Fruit fly (Drosophila melanogaster): Measurements from ENCODE around the gene CG7017.

Gene CG7017

dm6 chr3L:20195875-20196274, 16.0 kb downstream of the CG7017 start (continued):
- TF ChIP-seq Ets65A (GFP tag) (peak; percentile 55), CG12155 (GFP tag; optimal IDR thresholded peaks at IDR 0.05) (no peak), gsb (GFP tag; IDR thresholded peaks at IDR 0.05) (no peak), CG6654 (GFP tag; optimal IDR thresholded peaks at IDR 0.05) (peak; percentile 27), ttk (GFP tag; IDR thresholded peaks at IDR 0.05) (peak; percentile 55; the same call in 1 of the 2 replicates), Mad (GFP tag; optimal IDR thresholded peaks at IDR 0.05) (no peak), Doc2 (GFP tag; IDR thresholded peaks at IDR 0.05) (no peak), sens (GFP tag) (peak; percentile 90), CG17186 (GFP tag; optimal IDR thresholded peaks at IDR 0.05) (no peak), mld (GFP tag; IDR thresholded peaks at IDR 0.05; ENCODE audit: partially characterized antibody) (no peak), CG18011 (GFP tag; optimal IDR thresholded peaks at IDR 0.05) (no peak), CG1024 (GFP tag; IDR thresholded peaks at IDR 0.05) (0 out of 2 replicates have a peak, but pooled peaks have one; percentile 44), CG14441 (GFP tag; IDR thresholded peaks at IDR 0.05) (peak; percentile 78), NC2α (GFP tag; optimal IDR thresholded peaks at IDR 0.05) (peak; percentile 18), CG10462 (GFP tag; optimal IDR thresholded peaks at IDR 0.05) (peak; percentile 12), CG6272 (GFP tag; IDR thresholded peaks at IDR 0.05) (peak; percentile 59; the same call in 1 of the 2 replicates), ci (GFP tag; IDR thresholded peaks at IDR 0.05) (peak; percentile 89), Atf3 (GFP tag; optimal IDR thresholded peaks at IDR 0.05) (peak; percentile 34), NC2β (GFP tag; optimal IDR thresholded peaks at IDR 0.05) (peak; percentile 2), jing (GFP tag; optimal IDR thresholded peaks at IDR 0.05) (peak; percentile 46), Trl (optimal IDR thresholded peaks at IDR 0.05) (no peak), Trl (GFP tag; optimal IDR thresholded peaks at IDR 0.05) (peak; percentile 47), CG2875 (GFP tag; optimal IDR thresholded peaks at IDR 0.05) (no peak), Lhr (GFP tag; optimal IDR thresholded peaks at IDR 0.05) (peak; percentile 5), TFAM (GFP tag; optimal IDR thresholded peaks at IDR 0.05) (no peak), zfh1 (GFP tag; IDR thresholded peaks at IDR 0.05) (peak; percentile 73; the same call in 2 of the 3 replicates), CG2889 (GFP tag; IDR thresholded peaks at IDR 0.05) (peak; percentile 19; the same call in 1 of the 3 replicates), CG18599 (GFP tag; optimal IDR thresholded peaks at IDR 0.05) (peak; percentile 25), grau (tag; optimal IDR thresholded peaks at IDR 0.05) (peak; percentile 95), CG34224 (GFP tag; IDR thresholded peaks at IDR 0.05; ENCODE audit: partially characterized antibody) (no peak), CG31388 (GFP tag; optimal IDR thresholded peaks at IDR 0.05) (no peak), E2f2 (GFP tag; IDR thresholded peaks at IDR 0.05) (peak; percentile 44; the same call in 1 of the 2 replicates), CG10654 (GFP tag; optimal IDR thresholded peaks at IDR 0.05) (no peak), pan (optimal IDR thresholded peaks at IDR 0.05) (no peak), pan (GFP tag; optimal IDR thresholded peaks at IDR 0.05 in 1 of 2, IDR thresholded peaks at IDR 0.05 in 1 of 2) (peak in 1 of 2 experiments; percentile 81), Hr3 (GFP tag; optimal IDR thresholded peaks at IDR 0.05) (peak; percentile 31), Dip2 (GFP tag; IDR thresholded peaks at IDR 0.05) (no peak), trem (tag; optimal IDR thresholded peaks at IDR 0.05) (peak; percentile 51), pho (GFP tag; optimal IDR thresholded peaks at IDR 0.05) (no peak), CG18262 (tag; optimal IDR thresholded peaks at IDR 0.05) (peak; percentile 77), CG10543 (GFP tag; optimal IDR thresholded peaks at IDR 0.05) (no peak), Pdp1 (GFP tag; optimal IDR thresholded peaks at IDR 0.05) (peak; percentile 52), Fer1 (GFP tag; optimal IDR thresholded peaks at IDR 0.05) (no peak), CG32532 (GFP tag; IDR thresholded peaks at IDR 0.05) (0 out of 2 replicates have a peak, but pooled peaks have one; percentile 23), ac (GFP tag; optimal IDR thresholded peaks at IDR 0.05) (no peak), CHES-1-like (GFP tag; optimal IDR thresholded peaks at IDR 0.05) (peak; percentile 34), CG8765 (GFP tag; IDR thresholded peaks at IDR 0.05) (no peak), CG11093 (GFP tag; IDR thresholded peaks at IDR 0.05) (peak; percentile 58; the same call in 1 of the 3 replicates), stwl (tag; optimal IDR thresholded peaks at IDR 0.05) (no peak), CG13624 (GFP tag; optimal IDR thresholded peaks at IDR 0.05) (peak; percentile 9), Hr78 (GFP tag; optimal IDR thresholded peaks at IDR 0.05) (peak in 1 of 2 experiments; percentile 56), CG6683 (GFP tag; optimal IDR thresholded peaks at IDR 0.05) (no peak)

All from whole organism, embryonic.